Worm (Caenorhabditis elegans) whole organism, L4 larva: ENCODE measurements around the gene M02E1.1.
A peak's percentile ranks its signal among the peaks of the same experiment; 100 is the strongest.

ENCODE experiments used
- pha-4 ChIP-seq, 2 experiments: fragments of 150-350 bp in 1 of 2; fragments of 200-800 bp in 1 of 2; sonication (Bioruptor generic) in 1 of 2; IDR thresholded peaks in 1 of 2; optimal IDR thresholded peaks in 1 of 2; 2 replicates each; pipeline versions ENCODE4 v1.3.6 to Lab custom; 2014 to 2022; ENCODE audit warnings: missing genetic modification characterization in 2 of 2, missing genetic modification reagents in 2 of 2, missing biosample characterization in 1 of 2, missing compliant biosample characterization in 1 of 2
- skn-1 ChIP-seq: fragments of 150-350 bp; optimal IDR thresholded peaks from 2 replicates; lab custom pipeline; 2014; ENCODE audit warnings: missing biosample characterization, missing genetic modification characterization
- snpc-4 ChIP-seq: fragments of 150-350 bp; optimal IDR thresholded peaks from 2 replicates; lab custom pipeline; 2014; ENCODE audit warnings: missing biosample characterization, missing genetic modification characterization
- spr-1 ChIP-seq: sonication (generic microtip); optimal IDR thresholded peaks from 2 replicates; lab custom pipeline; 2016; ENCODE audit warnings: mild to moderate bottlenecking, missing genetic modification characterization, missing compliant biosample characterization
- unc-130 ChIP-seq: sonication (generic microtip); optimal IDR thresholded peaks from 2 replicates; lab custom pipeline; 2016; ENCODE audit warnings: missing genetic modification reagents, missing genetic modification characterization, missing compliant biosample characterization

DNA sequence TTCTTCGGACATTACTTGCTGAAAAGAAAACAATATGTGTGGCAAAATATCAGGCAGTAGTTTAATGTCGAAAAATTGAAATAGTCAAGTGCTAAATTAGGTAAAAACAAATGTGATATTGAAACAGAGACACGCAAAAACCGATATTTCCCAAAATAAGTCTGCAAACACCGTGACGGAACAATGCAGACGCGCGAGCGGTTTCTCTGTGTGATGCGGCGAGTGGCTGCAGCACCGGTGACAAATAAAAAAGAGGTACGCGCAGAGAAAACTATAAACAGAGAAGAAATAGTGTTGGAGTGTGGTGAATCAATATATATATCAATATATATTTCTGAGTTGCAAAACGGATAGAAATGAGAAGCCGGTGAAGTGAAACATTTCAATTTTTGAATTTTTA is 56.8 kb downstream of the M02E1.1 start, which contains the start of gene ife-2:
- TF ChIP-seq pha-4 (GFP tag; IDR thresholded peaks at IDR 0.05; lab: Robert Waterston, UW) (no peak), pha-4 (tag; optimal IDR thresholded peaks at IDR 0.05; lab: Kevin White, UChicago) (no peak), skn-1 (tag; lab: Kevin White, UChicago) (no peak), spr-1 (tag; lab: Kevin White, UChicago) (peak; percentile 26), snpc-4 (tag; lab: Kevin White, UChicago) (no peak), unc-130 (GFP tag; lab: Kevin White, UChicago) (no peak)
